Fruit fly (Drosophila melanogaster) whole organism, prepupa: ENCODE data around the gene kis.

Source experiments
- CG10631 ChIP-seq: fragments of 200-800 bp; sonication (Bioruptor generic); optimal IDR thresholded peaks from 2 replicates; lab custom pipeline; 2016; ENCODE audit warnings: missing biosample characterization, missing genetic modification characterization
- CG4318 ChIP-seq: fragments of 200-800 bp; sonication (Bioruptor generic); optimal IDR thresholded peaks from 3 replicates; lab custom pipeline; 2017; ENCODE audit warnings: missing biosample characterization, mild to moderate bottlenecking, missing genetic modification characterization
- OdsH ChIP-seq: fragments of 200-800 bp; sonication (Bioruptor generic); optimal IDR thresholded peaks from 3 replicates; lab custom pipeline; 2016; ENCODE audit warnings: missing biosample characterization, missing genetic modification characterization
- net ChIP-seq: fragments of 200-800 bp; sonication (Bioruptor generic); optimal IDR thresholded peaks from 3 replicates; lab custom pipeline; 2016; ENCODE audit warnings: missing biosample characterization, missing genetic modification characterization

DNA sequence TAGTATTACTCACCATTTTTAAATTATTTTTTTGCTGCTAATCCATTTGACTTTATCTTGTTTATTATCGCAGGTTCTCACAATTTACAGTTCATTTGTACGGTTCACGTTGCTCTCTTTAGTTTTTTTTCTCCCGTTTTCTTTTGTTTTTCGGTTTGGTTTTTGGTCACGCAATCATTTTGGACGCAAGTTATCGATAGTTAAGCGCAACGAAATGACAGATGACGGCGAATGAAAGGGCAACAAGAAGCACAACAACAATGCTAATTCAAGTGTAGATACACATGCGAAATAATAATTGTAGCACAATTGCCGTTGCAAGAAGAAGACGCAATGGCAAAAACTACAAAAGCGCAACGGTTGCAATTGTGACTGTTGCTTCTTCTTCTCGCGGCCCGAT lies 2.0 kb downstream of the kis start:
- TF ChIP-seq CG10631 (GFP tag; lab: Kevin White, UChicago) (no peak), CG4318 (GFP tag; lab: Kevin White, UChicago) (no peak), OdsH (GFP tag; lab: Kevin White, UChicago) (no peak), net (GFP tag; lab: Kevin White, UChicago) (no peak)
